Worm (Caenorhabditis elegans): ENCODE data around the gene W03A5.6.

ce11 chrIII:5389365-5389764 is 51.1 kb downstream of the W03A5.6 start:
- TF ChIP-seq nhr-12 (tag; optimal IDR thresholded peaks at IDR 0.05) (no peak), gmeb-1 (tag; optimal IDR thresholded peaks at IDR 0.05) (no peak), dmd-4 (tag; optimal IDR thresholded peaks at IDR 0.05) (no peak), snpc-4 (tag; optimal IDR thresholded peaks at IDR 0.05) (no peak), lin-39 (tag; optimal IDR thresholded peaks at IDR 0.05) (no peak), nhr-237 (tag; optimal IDR thresholded peaks at IDR 0.05) (no peak), skn-1 (tag; optimal IDR thresholded peaks at IDR 0.05) (no peak), elt-3 (tag; optimal IDR thresholded peaks at IDR 0.05) (no peak), zag-1 (tag; optimal IDR thresholded peaks at IDR 0.05) (no peak), nhr-77 (tag; optimal IDR thresholded peaks at IDR 0.05) (no peak), unc-39 (tag; optimal IDR thresholded peaks at IDR 0.05) (no peak)

Data from whole organism, L2 larva.